Worm (Caenorhabditis elegans) whole organism, young adult: ENCODE measurements around the gene rde-4.

ENCODE experiments used
- B0019.2 ChIP-seq: fragments of 200-800 bp; sonication (Bioruptor generic); conservative IDR thresholded peaks from 2 replicates; pipeline ENCODE4 v1.3.6; 2022; ENCODE audit warnings: missing genetic modification reagents, missing genetic modification characterization, missing compliant biosample characterization
- B0035.1 ChIP-seq: sonication (generic microtip); optimal IDR thresholded peaks from 2 replicates; lab custom pipeline; 2016; ENCODE audit warnings: missing genetic modification characterization, mild to moderate bottlenecking, missing compliant biosample characterization, missing genotype, missing genetic modification reagents
- B0336.3 ChIP-seq: fragments of 200-800 bp; sonication (Bioruptor generic); IDR thresholded peaks from 2 replicates; pipeline ENCODE4 v1.3.6; 2022; ENCODE audit warnings: missing genetic modification characterization, missing compliant biosample characterization
- F22D6.2 ChIP-seq: sonication (generic microtip); optimal IDR thresholded peaks from 2 replicates; lab custom pipeline; 2016; ENCODE audit warnings: mild to moderate bottlenecking, missing genetic modification characterization, missing compliant biosample characterization
- F23B12.7 ChIP-seq: sonication (generic microtip); optimal IDR thresholded peaks from 2 replicates; lab custom pipeline; 2017; ENCODE audit warnings: missing genetic modification characterization, mild to moderate bottlenecking, missing compliant biosample characterization, antibody characterized with exemption, moderate library complexity; ENCODE audit not compliant: insufficient read depth
- F33H1.4 ChIP-seq: fragments of 200-800 bp; sonication (Bioruptor generic); IDR thresholded peaks from 2 replicates; pipeline ENCODE4 v1.3.6; 2022; ENCODE audit warnings: missing genetic modification reagents, missing genetic modification characterization, missing compliant biosample characterization
- F57A8.1 ChIP-seq: fragments of 200-800 bp; sonication (Bioruptor generic); optimal IDR thresholded peaks from 2 replicates; lab custom pipeline; 2018; ENCODE audit warnings: mild to moderate bottlenecking, missing genetic modification characterization, moderate library complexity, missing compliant biosample characterization
- F57C9.4 ChIP-seq: sonication (generic microtip); optimal IDR thresholded peaks from 2 replicates; lab custom pipeline; 2017; ENCODE audit warnings: mild to moderate bottlenecking, missing genetic modification characterization, missing compliant biosample characterization
- Y67H2A.10 ChIP-seq: fragments of 200-800 bp; sonication (Bioruptor generic); conservative IDR thresholded peaks from 2 replicates; pipeline ENCODE4 v1.3.6; 2022; ENCODE audit warnings: missing genetic modification reagents, missing genetic modification characterization, missing compliant biosample characterization
- ZK185.1 ChIP-seq: sonication (generic microtip); optimal IDR thresholded peaks from 2 replicates; lab custom pipeline; 2016; ENCODE audit warnings: mild to moderate bottlenecking, missing genetic modification characterization, missing compliant biosample characterization; ENCODE audit not compliant: poor library complexity, severe bottlenecking
- bed-1 ChIP-seq: fragments of 200-800 bp; sonication (Bioruptor generic); IDR thresholded peaks from 2 replicates; pipeline ENCODE4 v1.3.6; 2022; ENCODE audit warnings: missing genetic modification reagents, missing genetic modification characterization, missing compliant biosample characterization
- bed-2 ChIP-seq: fragments of 200-800 bp; sonication (Bioruptor generic); IDR thresholded peaks from 2 replicates; pipeline ENCODE4 v1.3.6; 2022; ENCODE audit warnings: missing genetic modification reagents, missing genetic modification characterization, missing compliant biosample characterization
- ceh-100 ChIP-seq: fragments of 200-800 bp; sonication (Bioruptor generic); IDR thresholded peaks from 2 replicates; pipeline ENCODE4 v1.3.6; 2022; ENCODE audit warnings: missing genetic modification reagents, missing genetic modification characterization, missing compliant biosample characterization
- ceh-58 ChIP-seq: fragments of 200-800 bp; sonication (Bioruptor generic); IDR thresholded peaks from 2 replicates; pipeline ENCODE4 v1.3.6; 2022; ENCODE audit warnings: missing genetic modification characterization, missing compliant biosample characterization
- dox-1 ChIP-seq: fragments of 200-800 bp; sonication (Bioruptor generic); IDR thresholded peaks from 2 replicates; pipeline ENCODE4 v1.3.6; 2022; ENCODE audit warnings: missing genetic modification reagents, missing genetic modification characterization, missing compliant biosample characterization
- dpl-1 ChIP-seq: fragments of 150-350 bp; optimal IDR thresholded peaks from 2 replicates; lab custom pipeline; 2014; ENCODE audit warnings: missing biosample characterization, missing genetic modification reagents, missing genetic modification characterization
- efl-1 ChIP-seq: fragments of 150-350 bp; optimal IDR thresholded peaks from 2 replicates; lab custom pipeline; 2014; ENCODE audit warnings: missing biosample characterization, missing genetic modification reagents, missing genetic modification characterization
- egrh-3 ChIP-seq: fragments of 200-800 bp; sonication (Bioruptor generic); IDR thresholded peaks from 2 replicates; pipeline ENCODE4 v1.3.6; 2022; ENCODE audit warnings: missing genetic modification reagents, missing genetic modification characterization, missing compliant biosample characterization
- hmg-1.2 ChIP-seq: fragments of 200-800 bp; sonication (Bioruptor generic); IDR thresholded peaks from 2 replicates; pipeline ENCODE4 v1.3.6; 2022; ENCODE audit warnings: missing genetic modification reagents, missing genetic modification characterization, missing compliant biosample characterization
- hrde-1 ChIP-seq: sonication (generic microtip); optimal IDR thresholded peaks from 2 replicates; lab custom pipeline; 2016; ENCODE audit warnings: missing genetic modification characterization, mild to moderate bottlenecking, missing compliant biosample characterization, moderate library complexity, missing genotype, missing genetic modification reagents, borderline replicate concordance
- let-607 ChIP-seq, 2 experiments: fragments of 200-800 bp in 1 of 2; sonication (Bioruptor generic) in 1 of 2; sonication (generic microtip) in 1 of 2; optimal IDR thresholded peaks; 2 replicates each; lab custom pipeline; 2016 to 2018; ENCODE audit warnings: mild to moderate bottlenecking in 2 of 2, missing compliant biosample characterization in 2 of 2, missing genetic modification characterization in 2 of 2, moderate library complexity in 2 of 2, missing genotype in 1 of 2
- lin-35 ChIP-seq, 3 experiments: fragments of 150-350 bp in 2 of 3; sonication (generic microtip) in 1 of 3; optimal IDR thresholded peaks; 2 replicates each; lab custom pipeline; 2014 to 2018; ENCODE audit warnings: missing biosample characterization in 3 of 3, missing genetic modification characterization in 3 of 3, missing genetic modification reagents in 3 of 3
- lin-54 ChIP-seq: fragments of 200-800 bp; sonication (Bioruptor generic); optimal IDR thresholded peaks from 2 replicates; lab custom pipeline; 2018; ENCODE audit warnings: mild to moderate bottlenecking, missing genetic modification characterization, missing compliant biosample characterization
- mcd-1 ChIP-seq: fragments of 200-800 bp; sonication (Bioruptor generic); IDR thresholded peaks from 2 replicates; pipeline ENCODE4 v1.3.6; 2022; ENCODE audit warnings: missing genetic modification reagents, missing genetic modification characterization, missing compliant biosample characterization
- nfya-1 ChIP-seq: sonication (generic microtip); optimal IDR thresholded peaks from 2 replicates; lab custom pipeline; 2017; ENCODE audit warnings: antibody characterized with exemption, missing compliant biosample characterization, missing genetic modification characterization, borderline replicate concordance; ENCODE audit not compliant: insufficient read depth
- nhr-179 ChIP-seq: sonication (generic microtip); optimal IDR thresholded peaks from 2 replicates; lab custom pipeline; 2016; ENCODE audit warnings: mild to moderate bottlenecking, missing genetic modification characterization, missing compliant biosample characterization
- pbrm-1 ChIP-seq: fragments of 200-800 bp; sonication (Bioruptor generic); IDR thresholded peaks from 2 replicates; pipeline ENCODE4 v1.3.6; 2022; ENCODE audit warnings: missing genetic modification reagents, missing genetic modification characterization, missing compliant biosample characterization
- rcor-1 ChIP-seq: fragments of 200-800 bp; sonication (Bioruptor generic); IDR thresholded peaks from 2 replicates; pipeline ENCODE4 v1.3.6; 2022; ENCODE audit warnings: missing genetic modification reagents, missing genetic modification characterization, missing compliant biosample characterization
- snpc-1.3 ChIP-seq: sonication (generic microtip); optimal IDR thresholded peaks from 2 replicates; lab custom pipeline; 2017; ENCODE audit warnings: missing genetic modification characterization, mild to moderate bottlenecking, missing compliant biosample characterization, antibody characterized with exemption, moderate library complexity, missing genotype, missing genetic modification reagents; ENCODE audit not compliant: insufficient read depth
- snpc-3.4 ChIP-seq: sonication (generic microtip); optimal IDR thresholded peaks from 2 replicates; lab custom pipeline; 2017; ENCODE audit warnings: missing genetic modification characterization, mild to moderate bottlenecking, missing compliant biosample characterization, antibody characterized with exemption, moderate library complexity, missing genotype, missing genetic modification reagents
- snpc-4 ChIP-seq, 5 experiments: fragments of 150-350 bp in 1 of 5; sonication (generic microtip) in 4 of 5; optimal IDR thresholded peaks; 2 replicates each; lab custom pipeline; 2014 to 2018; ENCODE audit warnings: missing genetic modification characterization in 5 of 5, missing biosample characterization in 3 of 5, antibody characterized with exemption in 2 of 5, mild to moderate bottlenecking in 2 of 5, missing compliant biosample characterization in 2 of 5, missing genotype in 2 of 5, moderate library complexity in 2 of 5, missing genetic modification reagents in 1 of 5
- zfh-2 ChIP-seq: fragments of 200-800 bp; sonication (Bioruptor generic); conservative IDR thresholded peaks from 2 replicates; pipeline ENCODE4 v1.3.6; 2022; ENCODE audit warnings: missing genetic modification reagents, missing genetic modification characterization, missing compliant biosample characterization
- ztf-18 ChIP-seq: sonication (generic microtip); optimal IDR thresholded peaks from 2 replicates; lab custom pipeline; 2016; ENCODE audit warnings: missing genotype, mild to moderate bottlenecking, missing genetic modification characterization, missing compliant biosample characterization
- ztf-3 ChIP-seq: fragments of 200-800 bp; sonication (Bioruptor generic); optimal IDR thresholded peaks from 2 replicates; lab custom pipeline; 2018; ENCODE audit warnings: mild to moderate bottlenecking, missing genetic modification characterization, missing compliant biosample characterization
- ztf-6 ChIP-seq: fragments of 200-800 bp; sonication (Bioruptor generic); IDR thresholded peaks from 2 replicates; pipeline ENCODE4 v1.3.6; 2022; ENCODE audit warnings: missing genetic modification reagents, missing genetic modification characterization, missing compliant biosample characterization

Gene rde-4

ce11 chrIII:10258641-10259040 is 40.2 kb upstream of the rde-4 start, which contains the start of gene rip-1:
TSS of gene rip-1 (minus strand) at chrIII:10258741.
- no peak for TF ChIP-seq F33H1.4 (GFP tag; lab: Robert Waterston, UW)
- TF ChIP-seq hmg-1.2 (GFP tag; lab: Robert Waterston, UW) = no peak
- TF ChIP-seq, all 124 proteins: peak for 0

DNA sequence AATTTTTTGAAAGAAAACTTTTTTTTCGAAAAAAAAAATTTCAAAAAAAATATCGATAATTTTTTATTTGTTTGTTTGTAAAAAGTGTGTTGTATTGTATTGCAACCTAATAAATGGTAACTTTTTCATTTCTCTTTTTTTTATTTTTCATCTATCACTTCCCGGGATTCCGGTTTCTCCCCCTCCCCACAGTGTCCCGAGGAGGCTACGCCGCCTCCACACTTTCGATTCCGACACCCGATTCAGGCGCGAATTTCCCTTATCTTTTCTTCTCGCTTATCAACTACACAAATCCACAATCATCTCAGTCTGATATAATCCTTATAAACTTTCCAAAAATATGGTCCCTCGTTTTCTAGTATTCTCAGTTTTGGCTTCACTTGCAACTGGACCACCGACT is 36.1 kb upstream of the rde-4 start, which contains the start of gene R01H10.4:
Gene R01H10.4 (plus strand): TSS at position 236 of the 400 bp plus-strand sequence.
- TF ChIP-seq bed-1 (GFP tag; lab: Robert Waterston, UW) (no peak), let-607 (tag; optimal IDR thresholded peaks at IDR 0.05; lab: Kevin White, UChicago) (no peak), hrde-1 (no peak)

DNA sequence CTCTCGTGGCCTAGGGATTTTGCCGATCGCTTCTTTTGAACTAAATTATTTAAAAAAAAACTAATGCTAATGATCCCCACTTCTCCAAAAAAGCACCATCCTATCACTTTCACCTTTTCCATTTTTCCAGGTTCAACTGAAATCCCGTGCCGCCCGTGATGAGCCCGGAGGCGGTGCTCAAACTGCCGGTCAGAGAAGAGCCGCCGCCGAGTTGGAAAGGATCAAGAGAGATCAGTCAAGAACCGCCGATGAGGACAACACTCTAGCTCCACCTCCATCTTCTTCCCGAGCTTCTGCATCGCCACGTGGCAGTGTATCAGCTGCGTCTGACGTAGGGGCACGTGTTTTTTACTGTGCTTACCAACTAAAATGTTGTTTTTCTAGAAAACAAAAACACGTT is 34.9 kb upstream of the rde-4 start:
- TF ChIP-seq egrh-3 (GFP tag; lab: Robert Waterston, UW) = peak; percentile 26; the same call in 1 of the 2 replicates
- no peak for TF ChIP-seq F57A8.1 (GFP tag; lab: Kevin White, UChicago)
- TF ChIP-seq zfh-2 (GFP tag; lab: Robert Waterston, UW) = peak; percentile 63
- TF ChIP-seq snpc-4 (GFP tag; optimal IDR thresholded peaks at IDR 0.05; lab: Kevin White, UChicago) = no peak
- no peak for TF ChIP-seq snpc-4 (tag; optimal IDR thresholded peaks at IDR 0.05; lab: Kevin White, UChicago)
- TF ChIP-seq, all 124 proteins: peak for 2

DNA sequence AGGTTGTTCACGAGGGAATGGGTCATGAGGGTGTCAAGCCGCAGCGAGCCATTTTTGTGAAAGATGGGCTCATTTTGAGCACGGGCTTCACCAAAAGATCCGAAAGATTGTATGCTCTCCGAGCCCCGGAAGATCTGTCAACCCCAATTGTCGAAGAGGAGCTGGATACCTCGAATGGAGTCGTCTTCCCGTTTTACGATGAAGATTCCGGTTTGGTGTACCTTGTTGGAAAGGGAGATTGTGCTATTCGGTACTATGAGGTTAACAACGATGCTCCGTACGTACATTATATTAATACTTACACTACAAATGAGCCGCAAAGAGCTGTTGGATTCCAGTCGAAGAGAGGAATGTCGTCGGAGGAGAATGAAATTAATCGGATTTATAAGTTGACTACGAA is 32.7 kb upstream of the rde-4 start:
- TF ChIP-seq snpc-1.3 (tag; lab: Kevin White, UChicago) = no peak
- no peak for TF ChIP-seq ZK185.1
- TF ChIP-seq ztf-6 (GFP tag; lab: Robert Waterston, UW) = no peak
- TF ChIP-seq, all 124 proteins: peak for 0

DNA sequence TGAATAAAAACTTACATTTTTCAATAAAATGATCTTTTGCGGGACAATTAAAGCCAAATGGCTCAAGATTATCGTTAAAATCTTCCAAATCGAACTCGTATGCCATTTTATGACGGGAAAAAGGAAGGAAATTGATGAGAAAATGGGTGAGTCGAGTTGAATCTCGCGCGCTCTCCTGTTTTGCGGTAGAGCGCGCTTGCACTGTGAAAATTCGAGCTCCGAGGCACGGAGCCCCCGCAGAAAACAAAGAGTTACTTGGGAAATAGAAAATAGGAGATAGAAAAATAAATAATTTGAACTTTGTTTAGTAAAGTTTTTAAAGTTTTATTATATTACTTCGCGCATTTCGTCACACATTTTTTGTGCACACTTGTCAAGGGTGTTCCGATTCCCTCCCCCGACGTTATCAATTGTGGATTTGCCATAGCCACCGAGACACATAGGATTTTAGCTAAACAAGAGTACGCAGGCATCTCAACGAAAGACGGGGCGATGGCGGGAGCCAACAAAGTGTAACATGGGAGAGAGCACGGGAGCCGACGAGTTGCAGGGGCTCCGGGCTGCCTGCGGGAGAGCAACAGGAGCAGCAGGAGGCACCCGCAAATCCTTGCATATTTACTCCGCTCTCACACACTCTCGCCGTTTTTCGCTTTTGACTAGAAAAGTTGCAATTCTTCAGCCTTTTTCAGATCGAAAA is 30.1 kb upstream of the rde-4 start, which contains the start of the genes div-1 and cor-1:
Gene div-1 (minus strand): TSS at position 119 of the 697 bp plus-strand sequence.
Gene cor-1 (plus strand): TSS at position 671 of the 697 bp plus-strand sequence.
- no peak for TF ChIP-seq F22D6.2 (tag; lab: Kevin White, UChicago)
- peak; percentile 29; the same call in 1 of the 2 replicates for TF ChIP-seq egrh-3 (GFP tag; lab: Robert Waterston, UW)
- TF ChIP-seq lin-35 (GFP tag; optimal IDR thresholded peaks at IDR 0.05; lab: Kevin White, UChicago) = peak in 1 of 3 experiments; percentile 36
- TF ChIP-seq ztf-18 (tag; lab: Kevin White, UChicago) = peak; percentile 5
- no peak for TF ChIP-seq B0035.1 (tag; lab: Kevin White, UChicago)
- peak; percentile 83 for TF ChIP-seq zfh-2 (GFP tag; lab: Robert Waterston, UW)
- TF ChIP-seq B0336.3 (GFP tag; lab: Robert Waterston, UW) = no peak
- no peak for TF ChIP-seq bed-2
- 0 out of 2 replicates have a peak, but pooled peaks have one; percentile 9 for TF ChIP-seq dox-1
- no peak for TF ChIP-seq ceh-100 (GFP tag; lab: Robert Waterston, UW)
- TF ChIP-seq dpl-1 (GFP tag; lab: Kevin White, UChicago) = peak; percentile 31
- TF ChIP-seq mcd-1 (GFP tag; lab: Robert Waterston, UW) = peak; percentile 93
- TF ChIP-seq lin-54 = peak; percentile 52
- peak; percentile 47 for TF ChIP-seq efl-1 (GFP tag; lab: Kevin White, UChicago)

- TF ChIP-seq lin-54 = no peak
- TF ChIP-seq pbrm-1 = no peak
- TF ChIP-seq ztf-3 (GFP tag; lab: Kevin White, UChicago) = no peak
- TF ChIP-seq F23B12.7 = no peak
- no peak for TF ChIP-seq Y67H2A.10 (GFP tag; lab: Robert Waterston, UW)
- no peak for TF ChIP-seq egrh-3 (GFP tag; lab: Robert Waterston, UW)
- no peak for TF ChIP-seq ztf-6 (GFP tag; lab: Robert Waterston, UW)
- no peak for TF ChIP-seq F57C9.4 (tag; lab: Kevin White, UChicago)
- no peak for TF ChIP-seq ceh-58 (GFP tag; lab: Robert Waterston, UW)
- TF ChIP-seq dox-1 = no peak
- no peak for TF ChIP-seq lin-35 (GFP tag; optimal IDR thresholded peaks at IDR 0.05; lab: Kevin White, UChicago)
- TF ChIP-seq nfya-1 (tag; lab: Kevin White, UChicago) = no peak
- no peak for TF ChIP-seq nhr-179 (tag; lab: Kevin White, UChicago)
- no peak for TF ChIP-seq snpc-3.4 (tag; lab: Kevin White, UChicago)
- TF ChIP-seq rcor-1 = no peak
- no peak for TF ChIP-seq B0019.2 (GFP tag; lab: Robert Waterston, UW)
These were observed 25.6 kb upstream of the rde-4 start for ce11 chrIII:10244013-10244412.
